Fruit fly (Drosophila melanogaster) whole organism, prepupa: ENCODE data around the gene CG7453.
A peak's percentile ranks its signal among the peaks of the same experiment; 100 is the strongest.

Experiments used
- Blimp-1 ChIP-seq: fragments of 200-800 bp; sonication (Bioruptor generic); optimal IDR thresholded peaks from 3 replicates; lab custom pipeline; 2017; ENCODE audit warnings: missing biosample characterization, missing genetic modification characterization, mild to moderate bottlenecking, moderate library complexity, missing genetic modification reagents
- CG10631 ChIP-seq: fragments of 200-800 bp; sonication (Bioruptor generic); optimal IDR thresholded peaks from 2 replicates; lab custom pipeline; 2016; ENCODE audit warnings: missing biosample characterization, missing genetic modification characterization
- CG10669 ChIP-seq: fragments of 200-800 bp; sonication (Bioruptor generic); optimal IDR thresholded peaks from 3 replicates; lab custom pipeline; 2018; ENCODE audit warnings: missing biosample characterization, mild to moderate bottlenecking, missing genetic modification characterization, moderate library complexity
- CG11294 ChIP-seq: fragments of 200-800 bp; sonication (Bioruptor generic); IDR thresholded peaks from 2 replicates; pipeline ENCODE4 v1.3.6; 2022; ENCODE audit warnings: missing biosample characterization, missing genetic modification characterization
- CG11902 ChIP-seq: fragments of 200-800 bp; sonication (Bioruptor generic); optimal IDR thresholded peaks from 3 replicates; lab custom pipeline; 2016; ENCODE audit warnings: missing biosample characterization, missing genetic modification characterization
- CG15336 ChIP-seq: fragments of 200-800 bp; sonication (Bioruptor generic); IDR thresholded peaks from 2 replicates; pipeline ENCODE4 v1.3.6; 2022; ENCODE audit warnings: missing biosample characterization, missing genetic modification characterization
- CG1621 ChIP-seq: fragments of 200-800 bp; sonication (Bioruptor generic); optimal IDR thresholded peaks from 3 replicates; lab custom pipeline; 2018; ENCODE audit warnings: missing biosample characterization, mild to moderate bottlenecking, missing genetic modification characterization
- CG16779 ChIP-seq: fragments of 200-800 bp; sonication (Bioruptor generic); optimal IDR thresholded peaks from 3 replicates; lab custom pipeline; 2017; ENCODE audit warnings: missing biosample characterization, mild to moderate bottlenecking, missing genetic modification characterization
- CG3032 ChIP-seq: fragments of 200-800 bp; optimal IDR thresholded peaks from 2 replicates; lab custom pipeline; 2019; ENCODE audit warnings: missing biosample characterization, mild to moderate bottlenecking, missing genetic modification characterization, moderate library complexity
- CG31627 ChIP-seq: fragments of 200-800 bp; sonication (Bioruptor generic); optimal IDR thresholded peaks from 3 replicates; lab custom pipeline; 2016; ENCODE audit warnings: missing biosample characterization, missing genetic modification characterization
- CG3919 ChIP-seq: fragments of 200-800 bp; sonication (Bioruptor generic); optimal IDR thresholded peaks from 3 replicates; lab custom pipeline; 2016; ENCODE audit warnings: missing biosample characterization, missing genetic modification characterization
- CG4318 ChIP-seq: fragments of 200-800 bp; sonication (Bioruptor generic); optimal IDR thresholded peaks from 3 replicates; lab custom pipeline; 2017; ENCODE audit warnings: missing biosample characterization, mild to moderate bottlenecking, missing genetic modification characterization
- CG6276 ChIP-seq: fragments of 200-800 bp; sonication (Bioruptor generic); optimal IDR thresholded peaks from 2 replicates; lab custom pipeline; 2017; ENCODE audit warnings: missing biosample characterization, mild to moderate bottlenecking, missing genetic modification characterization
- CG6792 ChIP-seq: fragments of 200-800 bp; sonication (Bioruptor generic); optimal IDR thresholded peaks from 3 replicates; lab custom pipeline; 2016; ENCODE audit warnings: missing biosample characterization, missing genetic modification characterization
- CG6808 ChIP-seq: fragments of 200-800 bp; sonication (Bioruptor generic); optimal IDR thresholded peaks from 3 replicates; lab custom pipeline; 2017; ENCODE audit warnings: missing biosample characterization, missing genetic modification characterization, mild to moderate bottlenecking, moderate library complexity, missing genetic modification reagents
- CG6854 ChIP-seq: fragments of 200-800 bp; sonication (Bioruptor generic); optimal IDR thresholded peaks from 2 replicates; lab custom pipeline; 2017; ENCODE audit warnings: missing biosample characterization, mild to moderate bottlenecking, missing genetic modification characterization
- CG8119 ChIP-seq: fragments of 200-800 bp; sonication (Bioruptor generic); IDR thresholded peaks from 3 replicates; pipeline ENCODE4 v1.3.6; 2022; ENCODE audit warnings: missing biosample characterization, missing genetic modification characterization
- CG8319 ChIP-seq: fragments of 200-800 bp; sonication (Bioruptor generic); optimal IDR thresholded peaks from 3 replicates; lab custom pipeline; 2016; ENCODE audit warnings: missing biosample characterization, missing genetic modification characterization
- CG9139 ChIP-seq: fragments of 200-800 bp; sonication (Bioruptor generic); optimal IDR thresholded peaks from 3 replicates; lab custom pipeline; 2017; ENCODE audit warnings: missing biosample characterization, mild to moderate bottlenecking, missing genetic modification characterization
- Eip75B ChIP-seq: fragments of 200-800 bp; sonication (Bioruptor generic); optimal IDR thresholded peaks from 3 replicates; lab custom pipeline; 2016; ENCODE audit warnings: missing biosample characterization, missing genetic modification characterization
- Eip93F ChIP-seq: fragments of 200-800 bp; sonication (Bioruptor generic); optimal IDR thresholded peaks from 2 replicates; lab custom pipeline; 2016; ENCODE audit warnings: missing biosample characterization, mild to moderate bottlenecking, missing genetic modification characterization
- Ets21C ChIP-seq: fragments of 200-800 bp; sonication (Bioruptor generic); optimal IDR thresholded peaks from 3 replicates; lab custom pipeline; 2016; ENCODE audit warnings: missing biosample characterization, missing genetic modification characterization
- Ets96B ChIP-seq: fragments of 200-800 bp; optimal IDR thresholded peaks from 2 replicates; lab custom pipeline; 2019; ENCODE audit warnings: missing biosample characterization, mild to moderate bottlenecking, missing genetic modification characterization, moderate library complexity
- Gug ChIP-seq: fragments of 200-800 bp; sonication (Bioruptor generic); IDR thresholded peaks from 2 replicates; pipeline ENCODE4 v1.3.6; 2022; ENCODE audit warnings: missing biosample characterization, missing genetic modification characterization
- Hr38 ChIP-seq: sonication (Bioruptor generic); optimal IDR thresholded peaks from 2 replicates; lab custom pipeline; 2016; ENCODE audit warnings: missing biosample characterization, missing genetic modification characterization
- Hr39 ChIP-seq: fragments of 200-800 bp; sonication (Bioruptor generic); optimal IDR thresholded peaks from 2 replicates; lab custom pipeline; 2016; ENCODE audit warnings: missing biosample characterization, missing genetic modification characterization
- Hr4 ChIP-seq: fragments of 200-800 bp; sonication (Bioruptor generic); optimal IDR thresholded peaks from 3 replicates; lab custom pipeline; 2016; ENCODE audit warnings: missing biosample characterization, missing genetic modification characterization
- Lpt ChIP-seq: fragments of 200-800 bp; sonication (Bioruptor generic); optimal IDR thresholded peaks from 3 replicates; lab custom pipeline; 2016; ENCODE audit warnings: missing biosample characterization, missing genetic modification characterization
- Smox ChIP-seq: fragments of 200-800 bp; sonication (Bioruptor generic); optimal IDR thresholded peaks from 3 replicates; lab custom pipeline; 2016; ENCODE audit warnings: missing biosample characterization, missing genetic modification characterization
- Sox102F ChIP-seq: fragments of 200-800 bp; sonication (Bioruptor generic); optimal IDR thresholded peaks from 2 replicates; lab custom pipeline; 2016; ENCODE audit warnings: missing biosample characterization, mild to moderate bottlenecking, missing genetic modification characterization
- Sox14 ChIP-seq: fragments of 200-800 bp; sonication (Bioruptor generic); optimal IDR thresholded peaks from 3 replicates; lab custom pipeline; 2016; ENCODE audit warnings: missing biosample characterization, missing genetic modification characterization
- Sox15 ChIP-seq: fragments of 200-800 bp; sonication (Bioruptor generic); optimal IDR thresholded peaks from 3 replicates; lab custom pipeline; 2016; ENCODE audit warnings: missing biosample characterization, missing genetic modification characterization
- acj6 ChIP-seq: fragments of 200-800 bp; sonication (Bioruptor generic); optimal IDR thresholded peaks from 3 replicates; lab custom pipeline; 2016; ENCODE audit warnings: missing biosample characterization, missing genetic modification characterization
- cyc ChIP-seq: fragments of 200-800 bp; sonication (Bioruptor generic); optimal IDR thresholded peaks from 3 replicates; lab custom pipeline; 2016; ENCODE audit warnings: missing biosample characterization, missing genetic modification characterization
- dsx ChIP-seq: fragments of 200-800 bp; optimal IDR thresholded peaks from 3 replicates; lab custom pipeline; 2019; ENCODE audit warnings: missing biosample characterization, mild to moderate bottlenecking, missing genetic modification characterization, moderate library complexity; ENCODE audit not compliant: poor library complexity, severe bottlenecking
- eg ChIP-seq: fragments of 200-800 bp; sonication (Bioruptor generic); IDR thresholded peaks from 3 replicates; pipeline ENCODE4 v1.3.6; 2022; ENCODE audit warnings: missing biosample characterization, missing genetic modification characterization
- esn ChIP-seq: fragments of 200-800 bp; sonication (Bioruptor generic); optimal IDR thresholded peaks from 2 replicates; lab custom pipeline; 2016; ENCODE audit warnings: missing biosample characterization, mild to moderate bottlenecking, missing genetic modification characterization, moderate library complexity
- fd85E ChIP-seq: fragments of 200-800 bp; sonication (Bioruptor generic); optimal IDR thresholded peaks from 3 replicates; lab custom pipeline; 2016; ENCODE audit warnings: missing biosample characterization, missing genetic modification characterization
- lz ChIP-seq: fragments of 200-800 bp; sonication (Bioruptor generic); optimal IDR thresholded peaks from 3 replicates; lab custom pipeline; 2016; ENCODE audit warnings: missing biosample characterization, missing genetic modification characterization
- net ChIP-seq: fragments of 200-800 bp; sonication (Bioruptor generic); optimal IDR thresholded peaks from 3 replicates; lab custom pipeline; 2016; ENCODE audit warnings: missing biosample characterization, missing genetic modification characterization
- pdm3 ChIP-seq: fragments of 200-800 bp; sonication (Bioruptor generic); optimal IDR thresholded peaks from 3 replicates; lab custom pipeline; 2016; ENCODE audit warnings: missing biosample characterization, missing genetic modification characterization
- salr ChIP-seq, 2 experiments: fragments of 200-800 bp; sonication (Bioruptor generic); optimal IDR thresholded peaks; 3 replicates each; lab custom pipeline; 2016 to 2018; ENCODE audit warnings: missing biosample characterization in 2 of 2, missing genetic modification characterization in 2 of 2, mild to moderate bottlenecking in 1 of 2
- spab ChIP-seq: fragments of 200-800 bp; sonication (Bioruptor generic); optimal IDR thresholded peaks from 2 replicates; lab custom pipeline; 2017; ENCODE audit warnings: missing biosample characterization, mild to moderate bottlenecking, missing genetic modification characterization, missing genetic modification reagents
- ss ChIP-seq, 2 experiments: fragments of 200-800 bp; sonication (Bioruptor generic); optimal IDR thresholded peaks; 2 replicates in 1 of 2; 3 replicates in 1 of 2; lab custom pipeline; 2017 to 2018; ENCODE audit warnings: mild to moderate bottlenecking in 2 of 2, missing biosample characterization in 2 of 2, missing genetic modification characterization in 2 of 2, moderate library complexity in 1 of 2
- svp ChIP-seq: fragments of 200-800 bp; sonication (Bioruptor generic); peaks from one replicate; lab custom pipeline; 2016; ENCODE audit warnings: missing biosample characterization, missing genetic modification characterization
- topi ChIP-seq: fragments of 200-800 bp; sonication (Bioruptor generic); optimal IDR thresholded peaks from 3 replicates; lab custom pipeline; 2016; ENCODE audit warnings: missing biosample characterization, missing genetic modification characterization
- vri ChIP-seq: fragments of 200-800 bp; sonication (Bioruptor generic); optimal IDR thresholded peaks from 3 replicates; lab custom pipeline; 2016; ENCODE audit warnings: missing biosample characterization, mild to moderate bottlenecking, missing genetic modification characterization

CG7453 gene

dm6 chrX:19159942-19160341 is 20.0 kb upstream of the CG7453 start (continued):
- TF ChIP-seq Sox15: peak; percentile 50
- TF ChIP-seq CG31627 (GFP tag; lab: Kevin White, UChicago): peak; percentile 56
- TF ChIP-seq Gug (GFP tag; lab: Robert Waterston, UW): no peak
- peak; percentile 35 for TF ChIP-seq CG16779
- peak; percentile 30 for TF ChIP-seq Ets21C (GFP tag; lab: Kevin White, UChicago)
- TF ChIP-seq eg (GFP tag; lab: Robert Waterston, UW): 0 out of 3 replicates have a peak, but pooled peaks have one; percentile 39
- peak; percentile 48 for TF ChIP-seq cyc (GFP tag; lab: Kevin White, UChicago)
- peak; percentile 53 for TF ChIP-seq CG3919 (GFP tag; lab: Kevin White, UChicago)
- TF ChIP-seq ss (GFP tag; optimal IDR thresholded peaks at IDR 0.05; lab: Kevin White, UChicago): peak; percentile 26 to 65
- TF ChIP-seq vri: peak; percentile 54
- peak; percentile 41 for TF ChIP-seq CG6808 (GFP tag; lab: Kevin White, UChicago)
- peak; percentile 60 for TF ChIP-seq topi (GFP tag; lab: Kevin White, UChicago)
- TF ChIP-seq CG4318 (GFP tag; lab: Kevin White, UChicago): peak; percentile 54
- TF ChIP-seq CG1621 (tag; lab: Kevin White, UChicago): peak; percentile 58
- TF ChIP-seq salr (GFP tag; optimal IDR thresholded peaks at IDR 0.05; lab: Kevin White, UChicago): peak; percentile 48 to 61
- TF ChIP-seq CG3032 (tag; lab: Kevin White, UChicago): peak; percentile 66
- peak; percentile 44 for TF ChIP-seq CG11902 (GFP tag; lab: Kevin White, UChicago)
- no peak for TF ChIP-seq fd85E (GFP tag; lab: Kevin White, UChicago)
- TF ChIP-seq svp (GFP tag; lab: Kevin White, UChicago): peak; percentile 51
- peak; percentile 55 for TF ChIP-seq spab
- peak; percentile 72 for TF ChIP-seq Ets96B (tag; lab: Kevin White, UChicago)
- TF ChIP-seq Sox14 (GFP tag; lab: Kevin White, UChicago): peak; percentile 67
- TF ChIP-seq Eip75B (GFP tag; lab: Kevin White, UChicago): peak; percentile 56
- peak; percentile 75 for TF ChIP-seq acj6
- peak; percentile 76 for TF ChIP-seq Blimp-1 (GFP tag; lab: Kevin White, UChicago)
- TF ChIP-seq CG6854: no peak
- peak; percentile 69 for TF ChIP-seq CG8119 (GFP tag; lab: Robert Waterston, UW)
- peak; percentile 72 for TF ChIP-seq pdm3 (GFP tag; lab: Kevin White, UChicago)
- TF ChIP-seq CG10631: peak; percentile 76
- TF ChIP-seq CG10669 (GFP tag; lab: Kevin White, UChicago): peak; percentile 62
- TF ChIP-seq CG11294 (GFP tag; lab: Robert Waterston, UW): no peak
- TF ChIP-seq esn: peak; percentile 76
- peak; percentile 63 for TF ChIP-seq Sox102F (GFP tag; lab: Kevin White, UChicago)
- peak; percentile 29 for TF ChIP-seq net (GFP tag; lab: Kevin White, UChicago)
- peak; percentile 59 for TF ChIP-seq CG15336 (GFP tag; lab: Robert Waterston, UW)
- peak; percentile 56 for TF ChIP-seq Hr39 (GFP tag; lab: Kevin White, UChicago)
- no peak for TF ChIP-seq Eip93F (GFP tag; lab: Kevin White, UChicago)
- peak; percentile 45 for TF ChIP-seq Hr4 (GFP tag; lab: Kevin White, UChicago)

- TF ChIP-seq Sox102F (GFP tag; lab: Kevin White, UChicago) (no peak), cyc (GFP tag; lab: Kevin White, UChicago) (no peak), Hr4 (GFP tag; lab: Kevin White, UChicago) (no peak), salr (GFP tag; optimal IDR thresholded peaks at IDR 0.05; lab: Kevin White, UChicago) (peak in 1 of 2 experiments; percentile 1), net (GFP tag; lab: Kevin White, UChicago) (no peak), Ets21C (GFP tag; lab: Kevin White, UChicago) (no peak), Gug (GFP tag; lab: Robert Waterston, UW) (no peak), CG8319 (no peak), Sox14 (GFP tag; lab: Kevin White, UChicago) (no peak), dsx (GFP tag; lab: Kevin White, UChicago) (peak; percentile 63), Lpt (GFP tag; lab: Kevin White, UChicago) (no peak), CG6854 (no peak), spab (peak; percentile 10), CG6276 (GFP tag; lab: Kevin White, UChicago) (no peak), CG9139 (GFP tag; lab: Kevin White, UChicago) (no peak), acj6 (peak; percentile 20), lz (GFP tag; lab: Kevin White, UChicago) (no peak), esn (peak; percentile 21), CG15336 (GFP tag; lab: Robert Waterston, UW) (no peak), Smox (GFP tag; lab: Kevin White, UChicago) (no peak), CG11294 (GFP tag; lab: Robert Waterston, UW) (no peak), CG6808 (GFP tag; lab: Kevin White, UChicago) (peak; percentile 60), Hr38 (GFP tag; lab: Kevin White, UChicago) (no peak), pdm3 (GFP tag; lab: Kevin White, UChicago) (no peak), svp (GFP tag; lab: Kevin White, UChicago) (peak; percentile 69), CG6792 (GFP tag; lab: Kevin White, UChicago) (peak; percentile 8)
Observed at dm6 chrX:19160635-19161407, 19.2 kb upstream of the CG7453 start.
